Fruit fly (Drosophila melanogaster): ENCODE data around the gene CG17141.

The CG17141 gene

dm6 chr3R:22726771-22727455 lies 20.5 kb downstream of the CG17141 start, which contains the start of gene CG45049 (continued):
- TF ChIP-seq dpn (GFP tag; optimal IDR thresholded peaks at IDR 0.05) (peak in 1 of 2 experiments; percentile 31), ato (GFP tag; IDR thresholded peaks at IDR 0.05; ENCODE audit: partially characterized antibody) (peak; percentile 92), unc-4 (GFP tag; IDR thresholded peaks at IDR 0.05; ENCODE audit: partially characterized antibody) (peak; percentile 78), sim (GFP tag; IDR thresholded peaks at IDR 0.05) (no peak), psq (GFP tag; optimal IDR thresholded peaks at IDR 0.05) (peak; percentile 46), CG2120 (GFP tag; optimal IDR thresholded peaks at IDR 0.05) (no peak), CG6654 (GFP tag; optimal IDR thresholded peaks at IDR 0.05) (no peak), CG1603 (tag; optimal IDR thresholded peaks at IDR 0.05) (peak; percentile 26), CG3847 (GFP tag; IDR thresholded peaks at IDR 0.05) (0 out of 2 replicates have a peak, but pooled peaks have one; percentile 37), cwo (GFP tag; optimal IDR thresholded peaks at IDR 0.05) (no peak), CG6791 (GFP tag; IDR thresholded peaks at IDR 0.05; ENCODE audit: partially characterized antibody) (peak; percentile 95), gfzf (GFP tag; optimal IDR thresholded peaks at IDR 0.05) (no peak), MBD-R2 (GFP tag; IDR thresholded peaks at IDR 0.05) (0 out of 2 replicates have a peak, but pooled peaks have one; percentile 22), Xbp1 (GFP tag; optimal IDR thresholded peaks at IDR 0.05) (no peak), ewg (GFP tag; optimal IDR thresholded peaks at IDR 0.05) (no peak), NC2β (GFP tag; optimal IDR thresholded peaks at IDR 0.05) (no peak), CG14710 (tag; optimal IDR thresholded peaks at IDR 0.05) (peak; percentile 0), bsh (GFP tag; optimal IDR thresholded peaks at IDR 0.05) (no peak), H2.0 (GFP tag; IDR thresholded peaks at IDR 0.05) (no peak), CG16813 (GFP tag; IDR thresholded peaks at IDR 0.05; ENCODE audit: partially characterized antibody) (peak; percentile 90), inv (GFP tag; IDR thresholded peaks at IDR 0.05; ENCODE audit: partially characterized antibody) (peak; percentile 89), tll (GFP tag; optimal IDR thresholded peaks at IDR 0.05) (no peak), maf-S (GFP tag; optimal IDR thresholded peaks at IDR 0.05) (no peak), CG9817 (tag; optimal IDR thresholded peaks at IDR 0.05) (no peak), sima (GFP tag; optimal IDR thresholded peaks at IDR 0.05) (no peak), CG10543 (GFP tag; optimal IDR thresholded peaks at IDR 0.05) (peak; percentile 23), CG14860 (GFP tag; IDR thresholded peaks at IDR 0.05; ENCODE audit: partially characterized antibody) (peak; percentile 74), Hr3 (GFP tag; optimal IDR thresholded peaks at IDR 0.05) (no peak), Dfd (GFP tag; optimal IDR thresholded peaks at IDR 0.05) (no peak), Ets97D (GFP tag; optimal IDR thresholded peaks at IDR 0.05) (peak; percentile 6), gsb-n (tag; optimal IDR thresholded peaks at IDR 0.05) (no peak), fru (optimal IDR thresholded peaks at IDR 0.05) (no peak), Dref (GFP tag; IDR thresholded peaks at IDR 0.05) (peak; percentile 63), Bgb (GFP tag; IDR thresholded peaks at IDR 0.05; ENCODE audit: partially characterized antibody) (peak; percentile 92), pzg (GFP tag; optimal IDR thresholded peaks at IDR 0.05) (peak; percentile 40), CG5953 (GFP tag; IDR thresholded peaks at IDR 0.05) (no peak), B-H2 (GFP tag; optimal IDR thresholded peaks at IDR 0.05) (no peak), Doc2 (GFP tag; IDR thresholded peaks at IDR 0.05) (no peak), CG6272 (GFP tag; IDR thresholded peaks at IDR 0.05) (peak; percentile 37; the same call in 1 of the 2 replicates), cg (GFP tag; optimal IDR thresholded peaks at IDR 0.05) (peak; percentile 80), rib (GFP tag; IDR thresholded peaks at IDR 0.05) (no peak), Kr (GFP tag; optimal IDR thresholded peaks at IDR 0.05) (no peak), tx (GFP tag; optimal IDR thresholded peaks at IDR 0.05) (no peak), CG10321 (GFP tag; IDR thresholded peaks at IDR 0.05) (no peak), tna (GFP tag; IDR thresholded peaks at IDR 0.05; ENCODE audit: partially characterized antibody) (peak; percentile 91), mam (GFP tag; optimal IDR thresholded peaks at IDR 0.05) (peak; percentile 25), Usf (GFP tag; optimal IDR thresholded peaks at IDR 0.05) (no peak), HLH4C (GFP tag; IDR thresholded peaks at IDR 0.05; ENCODE audit: partially characterized antibody) (peak; percentile 87), Oaz (GFP tag; IDR thresholded peaks at IDR 0.05) (no peak)
